Fruit fly (Drosophila melanogaster): ENCODE data around the gene CG14422.

DNA sequence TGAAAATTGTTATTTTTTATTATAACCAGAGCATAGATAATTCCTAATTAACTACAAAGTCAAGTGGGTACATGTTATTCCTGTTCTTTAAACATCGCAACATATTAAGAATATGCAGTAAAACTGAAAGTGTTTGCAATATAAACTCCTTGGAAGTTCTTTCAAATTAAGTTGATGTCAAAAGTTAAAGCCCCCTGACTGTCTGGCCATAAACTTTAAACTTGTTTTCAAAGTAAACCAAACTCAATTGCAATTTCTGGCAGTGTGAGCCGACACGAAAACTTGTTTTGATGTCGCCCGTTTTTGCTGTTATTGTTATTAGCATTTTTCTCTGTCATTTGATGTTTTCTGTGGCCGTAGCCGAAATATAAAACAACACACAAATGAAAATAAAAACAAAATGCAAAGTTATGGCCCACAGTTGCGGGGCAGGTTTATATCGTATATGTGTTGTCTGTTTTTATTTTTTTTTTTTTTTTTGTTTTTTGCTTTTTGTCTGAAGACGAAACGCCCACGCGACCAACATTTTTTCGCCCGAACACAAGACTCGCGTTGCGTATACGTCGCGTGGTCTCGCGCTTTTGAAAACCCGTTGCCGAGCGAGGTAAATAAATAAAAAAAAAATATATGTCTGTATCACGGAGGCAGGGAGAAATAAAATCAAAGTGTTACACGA is 50.0 kb downstream of the CG14422 start:
- no peak for TF ChIP-seq CG8478 (optimal IDR thresholded peaks at IDR 0.05)
- no peak for TF ChIP-seq CTCF (optimal IDR thresholded peaks at IDR 0.05)

All from S2 (cell line).